Worm (Caenorhabditis elegans): ENCODE measurements around the gene K09E3.2.

DNA sequence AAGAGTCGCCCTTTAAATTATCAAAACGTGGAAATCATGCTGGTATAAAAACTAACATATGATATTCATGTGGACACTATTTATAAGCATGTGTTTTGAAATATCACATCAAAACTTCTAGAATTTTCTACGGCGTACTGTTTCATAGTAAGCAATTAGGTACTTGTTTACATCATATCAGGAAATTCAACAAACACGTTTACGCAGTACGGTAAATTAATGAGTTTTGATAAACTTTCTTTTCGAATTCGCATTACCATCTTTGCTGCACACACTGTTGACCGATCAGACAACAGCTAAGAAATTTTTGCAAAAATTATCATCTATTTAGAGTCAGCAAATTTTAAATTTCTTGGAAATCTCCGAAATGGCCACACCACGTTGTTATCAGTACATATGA lies 23.0 kb downstream of the K09E3.2 start:
- TF ChIP-seq lin-11 (tag; optimal IDR thresholded peaks at IDR 0.05) = no peak
- no peak for TF ChIP-seq npax-4 (tag; optimal IDR thresholded peaks at IDR 0.05)
- no peak for TF ChIP-seq ceh-34 (tag; optimal IDR thresholded peaks at IDR 0.05)
- TF ChIP-seq pha-2 (tag; optimal IDR thresholded peaks at IDR 0.05) = no peak
- TF ChIP-seq tbx-2 (tag; optimal IDR thresholded peaks at IDR 0.05) = no peak
- TF ChIP-seq che-1 (tag; optimal IDR thresholded peaks at IDR 0.05) = no peak
- TF ChIP-seq ama-1 (optimal IDR thresholded peaks at IDR 0.05) = no peak
- no peak for TF ChIP-seq fkh-10 (GFP tag; optimal IDR thresholded peaks at IDR 0.05)
- no peak for TF ChIP-seq ceh-6 (GFP tag; optimal IDR thresholded peaks at IDR 0.05)

All from whole organism, late embryonic.